Worm (Caenorhabditis elegans) whole organism, L3 larva: ENCODE measurements around the gene swd-2.1.
A peak's percentile ranks its signal among the peaks of the same experiment; 100 is the strongest.

ENCODE experiments used
- R02D3.7 ChIP-seq: fragments of 150-350 bp; optimal IDR thresholded peaks from 2 replicates; lab custom pipeline; 2014; ENCODE audit warnings: missing biosample characterization, missing genetic modification characterization
- aly-2 ChIP-seq: fragments of 150-350 bp; optimal IDR thresholded peaks from 2 replicates; lab custom pipeline; 2014; ENCODE audit warnings: missing biosample characterization, missing genetic modification characterization
- ama-1 ChIP-seq: fragments of 150-350 bp; optimal IDR thresholded peaks from 2 replicates; lab custom pipeline; 2018
- ceh-16 ChIP-seq: sonication (generic microtip); optimal IDR thresholded peaks from 2 replicates; lab custom pipeline; 2017; ENCODE audit warnings: missing biosample characterization, missing genetic modification characterization
- ceh-28 ChIP-seq: fragments of 150-350 bp; optimal IDR thresholded peaks from 2 replicates; lab custom pipeline; 2014; ENCODE audit warnings: missing biosample characterization, missing genetic modification reagents, missing genetic modification characterization
- ceh-82 ChIP-seq: fragments of 150-350 bp; optimal IDR thresholded peaks from 2 replicates; lab custom pipeline; 2014; ENCODE audit warnings: missing biosample characterization, missing genetic modification characterization
- ceh-9 ChIP-seq: sonication (generic microtip); optimal IDR thresholded peaks from 2 replicates; lab custom pipeline; 2018; ENCODE audit warnings: missing biosample characterization, missing genetic modification characterization
- egl-27 ChIP-seq: sonication (generic microtip); optimal IDR thresholded peaks from 4 replicates; lab custom pipeline; 2017; ENCODE audit warnings: missing biosample characterization, missing genetic modification reagents, missing genetic modification characterization
- egl-5 ChIP-seq: fragments of 150-350 bp; optimal IDR thresholded peaks from 2 replicates; lab custom pipeline; 2017; ENCODE audit warnings: missing biosample characterization, missing genetic modification reagents, missing genetic modification characterization, inconsistent platforms
- elt-2 ChIP-seq: sonication (generic microtip); optimal IDR thresholded peaks from 2 replicates; lab custom pipeline; 2016; ENCODE audit warnings: missing genetic modification reagents, mild to moderate bottlenecking, missing genetic modification characterization, missing compliant biosample characterization
- eor-1 ChIP-seq, 2 experiments: fragments of 150-350 bp; optimal IDR thresholded peaks; 2 replicates each; lab custom pipeline; 2014 to 2018; ENCODE audit warnings: missing biosample characterization in 2 of 2, missing genetic modification characterization in 2 of 2
- fkh-10 ChIP-seq: sonication (generic microtip); optimal IDR thresholded peaks from 2 replicates; lab custom pipeline; 2017; ENCODE audit warnings: missing biosample characterization, missing genetic modification reagents, missing genetic modification characterization
- hmg-11 ChIP-seq: sonication (generic microtip); optimal IDR thresholded peaks from 2 replicates; lab custom pipeline; 2016; ENCODE audit warnings: missing genetic modification characterization, missing compliant biosample characterization
- jun-1 ChIP-seq: fragments of 150-350 bp; optimal IDR thresholded peaks from 2 replicates; lab custom pipeline; 2014; ENCODE audit warnings: missing biosample characterization, missing genetic modification reagents, missing genetic modification characterization
- lin-15B ChIP-seq: fragments of 150-350 bp; optimal IDR thresholded peaks from 2 replicates; lab custom pipeline; 2014; ENCODE audit warnings: missing biosample characterization, missing genetic modification characterization
- lin-39 ChIP-seq: fragments of 150-350 bp; optimal IDR thresholded peaks from 2 replicates; lab custom pipeline; 2018; ENCODE audit warnings: missing biosample characterization, missing genetic modification reagents, missing genetic modification characterization
- lsy-12 ChIP-seq: sonication (generic microtip); optimal IDR thresholded peaks from 2 replicates; lab custom pipeline; 2016; ENCODE audit warnings: mild to moderate bottlenecking, missing genetic modification characterization, missing compliant biosample characterization
- mdl-1 ChIP-seq: fragments of 150-350 bp; optimal IDR thresholded peaks from 2 replicates; lab custom pipeline; 2014; ENCODE audit warnings: missing biosample characterization, missing genetic modification characterization
- nfya-1 ChIP-seq: sonication (generic microtip); optimal IDR thresholded peaks from 2 replicates; lab custom pipeline; 2017; ENCODE audit warnings: missing genetic modification characterization, mild to moderate bottlenecking, missing compliant biosample characterization, antibody characterized with exemption, moderate library complexity; ENCODE audit not compliant: insufficient read depth
- nhr-11 ChIP-seq: fragments of 150-350 bp; optimal IDR thresholded peaks from 2 replicates; lab custom pipeline; 2014; ENCODE audit warnings: missing biosample characterization, missing genetic modification characterization
- nhr-23 ChIP-seq: fragments of 150-350 bp; optimal IDR thresholded peaks from 2 replicates; lab custom pipeline; 2014; ENCODE audit warnings: missing biosample characterization, missing genetic modification reagents, missing genetic modification characterization
- nhr-237 ChIP-seq: fragments of 150-350 bp; optimal IDR thresholded peaks from 2 replicates; lab custom pipeline; 2014; ENCODE audit warnings: missing biosample characterization, missing genetic modification characterization
- nhr-25 ChIP-seq: sonication (generic microtip); optimal IDR thresholded peaks from 2 replicates; lab custom pipeline; 2017; ENCODE audit warnings: missing biosample characterization, missing genetic modification characterization
- nhr-28 ChIP-seq: fragments of 150-350 bp; optimal IDR thresholded peaks from 2 replicates; lab custom pipeline; 2014; ENCODE audit warnings: missing biosample characterization, missing genetic modification characterization
- nhr-43 ChIP-seq: sonication (generic microtip); optimal IDR thresholded peaks from 2 replicates; lab custom pipeline; 2016; ENCODE audit warnings: mild to moderate bottlenecking, missing genetic modification characterization, missing compliant biosample characterization; ENCODE audit not compliant: poor library complexity, severe bottlenecking
- nhr-76 ChIP-seq: fragments of 150-350 bp; sonication (generic microtip); optimal IDR thresholded peaks from 5 replicates; lab custom pipeline; 2014; ENCODE audit warnings: missing biosample characterization, missing genetic modification characterization
- nhr-77 ChIP-seq: fragments of 150-350 bp; optimal IDR thresholded peaks from 2 replicates; lab custom pipeline; 2014; ENCODE audit warnings: missing biosample characterization, missing genetic modification characterization
- pha-4 ChIP-seq: fragments of 150-350 bp; optimal IDR thresholded peaks from 2 replicates; lab custom pipeline; 2014; ENCODE audit warnings: missing biosample characterization, missing genetic modification reagents, missing genetic modification characterization
- pqm-1 ChIP-seq: fragments of 150-350 bp; optimal IDR thresholded peaks from 2 replicates; lab custom pipeline; 2017; ENCODE audit warnings: missing biosample characterization, missing genetic modification characterization, inconsistent platforms
- sea-2 ChIP-seq: fragments of 150-350 bp; sonication (generic microtip); optimal IDR thresholded peaks from 4 replicates; lab custom pipeline; 2014; ENCODE audit warnings: missing biosample characterization, missing genetic modification reagents, missing genetic modification characterization
- skn-1 ChIP-seq: fragments of 150-350 bp; optimal IDR thresholded peaks from 2 replicates; lab custom pipeline; 2014; ENCODE audit warnings: missing biosample characterization, missing genetic modification characterization
- snpc-4 ChIP-seq: fragments of 150-350 bp; optimal IDR thresholded peaks from 2 replicates; lab custom pipeline; 2014; ENCODE audit warnings: missing biosample characterization, missing genetic modification characterization
- tbx-2 ChIP-seq: sonication (generic microtip); optimal IDR thresholded peaks from 2 replicates; lab custom pipeline; 2016; ENCODE audit warnings: mild to moderate bottlenecking, missing genetic modification characterization, missing compliant biosample characterization
- unc-39 ChIP-seq: sonication (generic microtip); optimal IDR thresholded peaks from 4 replicates; lab custom pipeline; 2017; ENCODE audit warnings: missing biosample characterization, missing genetic modification characterization
- ztf-4 ChIP-seq: fragments of 150-350 bp; optimal IDR thresholded peaks from 2 replicates; lab custom pipeline; 2014; ENCODE audit warnings: missing biosample characterization, missing genetic modification characterization

Gene swd-2.1

ce11 chrIV:7783801-7784411, 8.1 kb downstream of the swd-2.1 start, which contains the start of gene tag-321:
TSS of gene tag-321 (minus strand) at chrIV:7783851.
- TF ChIP-seq elt-2 (tag; lab: Kevin White, UChicago) (peak; percentile 68), jun-1 (tag; lab: Kevin White, UChicago) (peak; percentile 6), ceh-82 (tag; lab: Kevin White, UChicago) (no peak)

ce11 chrIV:7785506-7786065, 9.8 kb downstream of the swd-2.1 start, which contains the start of gene tag-322:
TSS of gene tag-322 (minus strand) at chrIV:7785556.
- no peak for TF ChIP-seq egl-27 (tag; lab: Kevin White, UChicago)
- TF ChIP-seq mdl-1 (tag; lab: Kevin White, UChicago): no peak
- peak; percentile 35 for TF ChIP-seq nhr-43
- peak; percentile 22 for TF ChIP-seq elt-2 (tag; lab: Kevin White, UChicago)
- TF ChIP-seq ceh-9: no peak
- no peak for TF ChIP-seq ceh-16 (tag; lab: Kevin White, UChicago)
- TF ChIP-seq nhr-25 (tag; lab: Kevin White, UChicago): peak; percentile 9
- peak; percentile 40 for TF ChIP-seq skn-1
- peak; percentile 47 for TF ChIP-seq pqm-1 (tag; lab: Kevin White, UChicago)
- TF ChIP-seq lsy-12: peak; percentile 17
- peak; percentile 3 for TF ChIP-seq ceh-28 (tag; lab: Kevin White, UChicago)
- TF ChIP-seq egl-5: peak; percentile 22
- peak; percentile 55 for TF ChIP-seq R02D3.7 (tag; lab: Kevin White, UChicago)
- TF ChIP-seq jun-1 (tag; lab: Kevin White, UChicago): peak; percentile 1
- TF ChIP-seq snpc-4 (tag; lab: Kevin White, UChicago): peak; percentile 38
- peak; percentile 84 for TF ChIP-seq lin-15B (tag; lab: Kevin White, UChicago)
- TF ChIP-seq tbx-2 (tag; lab: Kevin White, UChicago): no peak
- no peak for TF ChIP-seq nhr-11 (tag; lab: Kevin White, UChicago)
- peak; percentile 80 for TF ChIP-seq pha-4
- TF ChIP-seq hmg-11 (tag; lab: Kevin White, UChicago): peak; percentile 47
- peak; percentile 75 for TF ChIP-seq nhr-23 (tag; lab: Kevin White, UChicago)
- TF ChIP-seq nfya-1 (tag; lab: Kevin White, UChicago): peak; percentile 67

- TF ChIP-seq nhr-76 (tag; lab: Kevin White, UChicago) (no peak), lin-15B (tag; lab: Kevin White, UChicago) (peak; percentile 41), sea-2 (no peak), ztf-4 (tag; lab: Kevin White, UChicago) (peak; percentile 64), lin-39 (tag; lab: Kevin White, UChicago) (peak; percentile 70), elt-2 (tag; lab: Kevin White, UChicago) (peak; percentile 48), ama-1 (peak; percentile 95), jun-1 (tag; lab: Kevin White, UChicago) (peak; percentile 8), fkh-10 (no peak), hmg-11 (tag; lab: Kevin White, UChicago) (peak; percentile 32), lsy-12 (peak; percentile 46), pqm-1 (tag; lab: Kevin White, UChicago) (peak; percentile 17), nfya-1 (tag; lab: Kevin White, UChicago) (peak; percentile 66), egl-5 (peak; percentile 32), nhr-43 (peak; percentile 16), nhr-25 (tag; lab: Kevin White, UChicago) (peak; percentile 43), ceh-9 (no peak), pha-4 (peak; percentile 74)
These were observed 13.7 kb downstream of the swd-2.1 start, which contains the start of gene imp-3 for ce11 chrIV:7789521-7789949. TSS of gene imp-3 (minus strand) at chrIV:7789613.

- TF ChIP-seq R02D3.7 (tag; lab: Kevin White, UChicago) (no peak), aly-2 (tag; lab: Kevin White, UChicago) (no peak), unc-39 (tag; lab: Kevin White, UChicago) (no peak), hmg-11 (tag; lab: Kevin White, UChicago) (no peak), tbx-2 (tag; lab: Kevin White, UChicago) (no peak), pha-4 (no peak), lin-39 (tag; lab: Kevin White, UChicago) (no peak), nhr-28 (tag; lab: Kevin White, UChicago) (no peak), nhr-77 (tag; lab: Kevin White, UChicago) (no peak), pqm-1 (tag; lab: Kevin White, UChicago) (no peak), ceh-9 (no peak), ceh-16 (tag; lab: Kevin White, UChicago) (no peak), jun-1 (tag; lab: Kevin White, UChicago) (no peak), nhr-237 (no peak), ama-1 (no peak), eor-1 (tag; optimal IDR thresholded peaks at IDR 0.05; lab: Kevin White, UChicago) (no peak), ceh-82 (tag; lab: Kevin White, UChicago) (no peak)
These were observed 14.4 kb downstream of the swd-2.1 start for ce11 chrIV:7790151-7790691.
